Worm (Caenorhabditis elegans): ENCODE measurements around the gene ZC250.2.

ZC250.2 gene

ce11 chrV:5785372-5785771, 6.8 kb upstream of the ZC250.2 start, which contains the start of gene F44E7.7:
F44E7.7 (minus strand) TSS chrV:5785472.
- TF ChIP-seq klf-2 (GFP tag; conservative IDR thresholded peaks at IDR 0.05): no peak
- TF ChIP-seq T22C8.4 (GFP tag; IDR thresholded peaks at IDR 0.05): no peak
- TF ChIP-seq flt-1 (GFP tag; IDR thresholded peaks at IDR 0.05): no peak
- TF ChIP-seq med-1 (GFP tag; optimal IDR thresholded peaks at IDR 0.05; ENCODE audit: insufficient read depth): no peak
- TF ChIP-seq tab-1 (GFP tag; IDR thresholded peaks at IDR 0.05): no peak
- no peak for TF ChIP-seq ztf-23 (GFP tag; IDR thresholded peaks at IDR 0.05)
- TF ChIP-seq ztf-29 (GFP tag; IDR thresholded peaks at IDR 0.05): no peak

- TF ChIP-seq ref-1 (GFP tag; conservative IDR thresholded peaks at IDR 0.05) (no peak), med-1 (GFP tag; optimal IDR thresholded peaks at IDR 0.05; ENCODE audit: insufficient read depth) (no peak), cog-1 (tag; optimal IDR thresholded peaks at IDR 0.05) (no peak), klf-2 (GFP tag; conservative IDR thresholded peaks at IDR 0.05) (no peak), ztf-23 (GFP tag; IDR thresholded peaks at IDR 0.05) (no peak), ztf-29 (GFP tag; IDR thresholded peaks at IDR 0.05) (no peak), flt-1 (GFP tag; IDR thresholded peaks at IDR 0.05) (no peak)
Measured at ce11 chrV:5788650-5789049, 3.5 kb upstream of the ZC250.2 start.

ce11 chrV:5790497-5791280, 1.4 kb upstream of the ZC250.2 start, which contains the start of the genes nhr-142 and F44E7.9:
nhr-142 (minus strand) TSS chrV:5790553.
F44E7.9 (plus strand) TSS chrV:5791230.
- TF ChIP-seq cog-1 (tag; optimal IDR thresholded peaks at IDR 0.05): peak; percentile 33
- peak; percentile 79 for TF ChIP-seq ztf-23 (GFP tag; IDR thresholded peaks at IDR 0.05)
- no peak for TF ChIP-seq T22C8.4 (GFP tag; IDR thresholded peaks at IDR 0.05)

- no peak for TF ChIP-seq med-1 (GFP tag; optimal IDR thresholded peaks at IDR 0.05; ENCODE audit: insufficient read depth)
- TF ChIP-seq flt-1 (GFP tag; IDR thresholded peaks at IDR 0.05): no peak
- TF ChIP-seq T22C8.4 (GFP tag; IDR thresholded peaks at IDR 0.05): no peak
- no peak for TF ChIP-seq ztf-23 (GFP tag; IDR thresholded peaks at IDR 0.05)
- no peak for TF ChIP-seq klf-2 (GFP tag; conservative IDR thresholded peaks at IDR 0.05)
- no peak for TF ChIP-seq ref-1 (GFP tag; conservative IDR thresholded peaks at IDR 0.05)
- TF ChIP-seq ztf-29 (GFP tag; IDR thresholded peaks at IDR 0.05): no peak
- TF ChIP-seq tab-1 (GFP tag; IDR thresholded peaks at IDR 0.05): no peak
- TF ChIP-seq cog-1 (tag; optimal IDR thresholded peaks at IDR 0.05): no peak
Measured at ce11 chrV:5798132-5798531, 6.0 kb downstream of the ZC250.2 start, which contains the start of gene nstp-3. nstp-3 (minus strand) TSS chrV:5798232.

ce11 chrV:5799373-5799772, 7.2 kb downstream of the ZC250.2 start, which contains the start of gene cyn-17:
cyn-17 (plus strand) TSS chrV:5799673.
- TF ChIP-seq ref-1 (GFP tag; conservative IDR thresholded peaks at IDR 0.05): no peak

- no peak for TF ChIP-seq flt-1 (GFP tag; IDR thresholded peaks at IDR 0.05)
- no peak for TF ChIP-seq med-1 (GFP tag; optimal IDR thresholded peaks at IDR 0.05; ENCODE audit: insufficient read depth)
Measured at ce11 chrV:5805467-5805866, 13.3 kb downstream of the ZC250.2 start, which contains the start of gene ZC250.5. ZC250.5 (plus strand) TSS chrV:5805767.

- TF ChIP-seq med-1 (GFP tag; optimal IDR thresholded peaks at IDR 0.05; ENCODE audit: insufficient read depth) (no peak), ztf-29 (GFP tag; IDR thresholded peaks at IDR 0.05) (no peak), ref-1 (GFP tag; conservative IDR thresholded peaks at IDR 0.05) (no peak), flt-1 (GFP tag; IDR thresholded peaks at IDR 0.05) (no peak), tab-1 (GFP tag; IDR thresholded peaks at IDR 0.05) (no peak), ztf-23 (GFP tag; IDR thresholded peaks at IDR 0.05) (no peak), cog-1 (tag; optimal IDR thresholded peaks at IDR 0.05) (no peak), klf-2 (GFP tag; conservative IDR thresholded peaks at IDR 0.05) (no peak), T22C8.4 (GFP tag; IDR thresholded peaks at IDR 0.05) (no peak)
Measured at ce11 chrV:5813060-5813659, 21.0 kb downstream of the ZC250.2 start, which contains the start of gene ZC250.4. ZC250.4 (minus strand) TSS chrV:5813137.

ce11 chrV:5816470-5817061, 24.4 kb downstream of the ZC250.2 start:
- TF ChIP-seq tab-1 (GFP tag; IDR thresholded peaks at IDR 0.05) (no peak), T22C8.4 (GFP tag; IDR thresholded peaks at IDR 0.05) (no peak), klf-2 (GFP tag; conservative IDR thresholded peaks at IDR 0.05) (no peak), ref-1 (GFP tag; conservative IDR thresholded peaks at IDR 0.05) (no peak), flt-1 (GFP tag; IDR thresholded peaks at IDR 0.05) (no peak), ztf-29 (GFP tag; IDR thresholded peaks at IDR 0.05) (no peak), ztf-23 (GFP tag; IDR thresholded peaks at IDR 0.05) (no peak), med-1 (GFP tag; optimal IDR thresholded peaks at IDR 0.05; ENCODE audit: insufficient read depth) (no peak), cog-1 (tag; optimal IDR thresholded peaks at IDR 0.05) (no peak)

- no peak for TF ChIP-seq ztf-29 (GFP tag; IDR thresholded peaks at IDR 0.05)
- TF ChIP-seq flt-1 (GFP tag; IDR thresholded peaks at IDR 0.05): no peak
- no peak for TF ChIP-seq tab-1 (GFP tag; IDR thresholded peaks at IDR 0.05)
- no peak for TF ChIP-seq cog-1 (tag; optimal IDR thresholded peaks at IDR 0.05)
- no peak for TF ChIP-seq T22C8.4 (GFP tag; IDR thresholded peaks at IDR 0.05)
- TF ChIP-seq ref-1 (GFP tag; conservative IDR thresholded peaks at IDR 0.05): no peak
- no peak for TF ChIP-seq med-1 (GFP tag; optimal IDR thresholded peaks at IDR 0.05; ENCODE audit: insufficient read depth)
- no peak for TF ChIP-seq ztf-23 (GFP tag; IDR thresholded peaks at IDR 0.05)
- TF ChIP-seq klf-2 (GFP tag; conservative IDR thresholded peaks at IDR 0.05): no peak
Measured at ce11 chrV:5819903-5820302, 27.8 kb downstream of the ZC250.2 start.

ce11 chrV:5820401-5820800, 28.3 kb downstream of the ZC250.2 start:
- TF ChIP-seq T22C8.4 (GFP tag; IDR thresholded peaks at IDR 0.05): no peak
- TF ChIP-seq ref-1 (GFP tag; conservative IDR thresholded peaks at IDR 0.05): no peak
- no peak for TF ChIP-seq ztf-23 (GFP tag; IDR thresholded peaks at IDR 0.05)
- no peak for TF ChIP-seq med-1 (GFP tag; optimal IDR thresholded peaks at IDR 0.05; ENCODE audit: insufficient read depth)
- no peak for TF ChIP-seq flt-1 (GFP tag; IDR thresholded peaks at IDR 0.05)
- TF ChIP-seq klf-2 (GFP tag; conservative IDR thresholded peaks at IDR 0.05): no peak
- TF ChIP-seq ztf-29 (GFP tag; IDR thresholded peaks at IDR 0.05): no peak
- no peak for TF ChIP-seq cog-1 (tag; optimal IDR thresholded peaks at IDR 0.05)
